Fruit fly (Drosophila melanogaster): ENCODE results near the gene cpo.

- TF ChIP-seq pad (GFP tag; optimal IDR thresholded peaks at IDR 0.05) (no peak), Crg-1 (GFP tag; optimal IDR thresholded peaks at IDR 0.05) (no peak), kay (GFP tag; ENCODE audit: borderline replicate concordance) (no peak)
Observed at dm6 chr3R:17966013-17966412, 46.4 kb downstream of the cpo start.

Data from whole organism, adult.